Fruit fly (Drosophila melanogaster): ENCODE data around the gene RpL32.

RpL32 gene

DNA sequence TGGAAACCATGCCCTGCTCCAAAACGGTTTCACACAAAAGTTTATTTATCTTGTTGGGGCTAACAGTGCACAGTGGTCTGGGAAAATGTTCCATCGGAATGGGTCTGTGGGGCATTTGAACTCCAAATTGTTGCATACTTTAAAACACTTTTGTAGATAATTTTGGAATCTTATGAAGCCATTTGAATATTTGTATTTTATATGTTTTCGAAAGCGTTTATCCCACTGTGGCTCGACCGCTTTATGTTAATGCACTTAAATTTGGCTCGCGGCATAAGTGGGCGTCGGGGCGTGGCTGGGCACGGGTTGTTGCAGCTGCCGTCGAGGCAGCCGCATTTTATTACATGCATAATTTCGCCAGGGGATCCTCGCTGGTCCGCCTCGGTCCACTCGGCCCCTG, 25.9 kb upstream of the RpL32 start (continued):
- TF ChIP-seq vri (GFP tag; optimal IDR thresholded peaks at IDR 0.05) (peak; percentile 19), spab (GFP tag; optimal IDR thresholded peaks at IDR 0.05) (no peak), svp (GFP tag) (peak; percentile 87), CG6276 (GFP tag; optimal IDR thresholded peaks at IDR 0.05) (peak; percentile 35), Sox14 (GFP tag; optimal IDR thresholded peaks at IDR 0.05) (peak; percentile 7), CG11762 (GFP tag; optimal IDR thresholded peaks at IDR 0.05; ENCODE audit: insufficient read depth) (no peak), CG31627 (GFP tag; optimal IDR thresholded peaks at IDR 0.05) (peak; percentile 44)

DNA sequence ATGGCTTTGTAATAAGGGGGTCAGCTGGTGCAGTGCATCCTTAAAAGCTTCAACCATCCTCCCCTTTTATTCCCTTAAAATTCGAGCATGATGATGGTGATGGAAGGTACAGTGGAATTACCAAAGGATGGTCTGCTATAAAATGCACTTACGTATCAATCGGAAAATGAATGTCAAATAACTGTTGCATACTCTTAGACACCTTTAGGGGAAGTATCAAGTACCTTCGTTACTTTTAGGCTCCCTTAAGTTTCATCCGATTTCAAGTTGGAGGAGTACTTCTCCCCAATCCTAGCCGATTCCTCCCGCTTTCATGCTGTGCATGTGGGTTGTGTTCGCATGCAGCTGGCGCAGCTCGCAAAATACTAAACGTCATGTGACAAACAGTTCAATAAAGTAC, 24.2 kb upstream of the RpL32 start:
- no peak for TF ChIP-seq fd59A (GFP tag; optimal IDR thresholded peaks at IDR 0.05)
- no peak for TF ChIP-seq Hr4 (GFP tag; optimal IDR thresholded peaks at IDR 0.05)
- TF ChIP-seq Ets96B (tag; optimal IDR thresholded peaks at IDR 0.05) = no peak
- TF ChIP-seq dac (GFP tag; optimal IDR thresholded peaks at IDR 0.05) = no peak
- no peak for TF ChIP-seq CG16779 (tag; optimal IDR thresholded peaks at IDR 0.05)
- no peak for TF ChIP-seq esn (GFP tag; optimal IDR thresholded peaks at IDR 0.05)
- no peak for TF ChIP-seq Gug (GFP tag; IDR thresholded peaks at IDR 0.05)
- TF ChIP-seq Eip93F (GFP tag; optimal IDR thresholded peaks at IDR 0.05) = no peak
- no peak for TF ChIP-seq CG7368 (GFP tag; optimal IDR thresholded peaks at IDR 0.05)
- TF ChIP-seq vri (GFP tag; optimal IDR thresholded peaks at IDR 0.05) = no peak
- TF ChIP-seq Sox102F (GFP tag; optimal IDR thresholded peaks at IDR 0.05) = no peak
- no peak for TF ChIP-seq CG11294 (GFP tag; IDR thresholded peaks at IDR 0.05)
- no peak for TF ChIP-seq spab (GFP tag; optimal IDR thresholded peaks at IDR 0.05)
- TF ChIP-seq pdm3 (GFP tag; optimal IDR thresholded peaks at IDR 0.05) = no peak
- no peak for TF ChIP-seq CG6163 (GFP tag; IDR thresholded peaks at IDR 0.05)
- no peak for TF ChIP-seq topi (GFP tag; optimal IDR thresholded peaks at IDR 0.05)
- TF ChIP-seq CG6276 (GFP tag; optimal IDR thresholded peaks at IDR 0.05) = no peak

DNA sequence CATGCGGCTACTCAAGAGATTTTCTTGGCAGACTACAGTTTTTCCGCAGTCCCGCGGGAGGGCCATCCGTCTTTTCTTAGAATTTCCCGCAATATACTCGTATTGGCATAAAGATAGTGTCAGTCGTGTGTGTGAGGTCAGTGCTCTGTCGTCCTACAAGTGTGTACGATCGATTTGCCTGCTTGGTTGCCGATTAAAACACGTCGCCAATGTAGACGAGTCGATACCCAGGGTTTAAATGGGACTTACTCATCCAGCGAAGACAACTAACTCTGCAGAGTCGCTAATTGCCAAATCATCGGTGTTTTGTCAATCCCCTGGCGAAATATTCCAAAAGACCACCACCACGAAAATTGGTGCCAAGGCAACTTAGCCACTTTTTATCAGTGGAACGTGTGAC, 20.0 kb upstream of the RpL32 start:
- TF ChIP-seq Eip78C (GFP tag) (peak; percentile 25), OdsH (GFP tag; optimal IDR thresholded peaks at IDR 0.05) (no peak)

DNA sequence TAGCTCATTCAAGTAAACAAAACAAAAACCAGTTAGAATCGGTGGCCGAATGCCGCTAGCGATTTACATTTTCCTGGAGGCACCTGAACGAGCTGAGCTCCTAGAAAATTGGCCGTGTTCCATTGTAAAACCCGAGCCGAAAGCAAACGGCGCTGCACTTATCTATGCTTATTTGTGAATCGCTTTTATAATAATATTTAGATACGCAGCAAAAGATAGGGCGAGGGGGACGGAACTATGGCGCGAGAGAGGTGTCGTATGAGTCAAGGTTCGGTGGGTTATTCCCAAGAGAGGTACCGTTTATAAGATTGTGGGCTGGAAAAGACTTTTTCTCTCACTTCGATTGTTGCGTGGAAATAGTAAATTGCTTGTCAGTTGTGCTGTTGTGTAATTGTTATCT, 17.7 kb upstream of the RpL32 start:
- TF ChIP-seq cyc (GFP tag; optimal IDR thresholded peaks at IDR 0.05) (no peak), Eip78C (GFP tag) (peak; percentile 43), dac (GFP tag; optimal IDR thresholded peaks at IDR 0.05) (no peak), CG6276 (GFP tag; optimal IDR thresholded peaks at IDR 0.05) (no peak), CG8119 (GFP tag; IDR thresholded peaks at IDR 0.05) (no peak), CG16779 (tag; optimal IDR thresholded peaks at IDR 0.05) (no peak), lz (GFP tag; optimal IDR thresholded peaks at IDR 0.05) (no peak), svp (GFP tag) (peak; percentile 45), CG32006 (GFP tag; optimal IDR thresholded peaks at IDR 0.05) (no peak), Sox15 (GFP tag; optimal IDR thresholded peaks at IDR 0.05) (no peak), Eip93F (GFP tag; optimal IDR thresholded peaks at IDR 0.05) (no peak), CG11294 (GFP tag; IDR thresholded peaks at IDR 0.05) (no peak), CG31627 (GFP tag; optimal IDR thresholded peaks at IDR 0.05) (no peak), salr (GFP tag; optimal IDR thresholded peaks at IDR 0.05) (no peak), fkh (GFP tag; optimal IDR thresholded peaks at IDR 0.05) (peak; percentile 65), CG10669 (GFP tag; optimal IDR thresholded peaks at IDR 0.05) (no peak), achi (GFP tag; optimal IDR thresholded peaks at IDR 0.05) (no peak)

DNA sequence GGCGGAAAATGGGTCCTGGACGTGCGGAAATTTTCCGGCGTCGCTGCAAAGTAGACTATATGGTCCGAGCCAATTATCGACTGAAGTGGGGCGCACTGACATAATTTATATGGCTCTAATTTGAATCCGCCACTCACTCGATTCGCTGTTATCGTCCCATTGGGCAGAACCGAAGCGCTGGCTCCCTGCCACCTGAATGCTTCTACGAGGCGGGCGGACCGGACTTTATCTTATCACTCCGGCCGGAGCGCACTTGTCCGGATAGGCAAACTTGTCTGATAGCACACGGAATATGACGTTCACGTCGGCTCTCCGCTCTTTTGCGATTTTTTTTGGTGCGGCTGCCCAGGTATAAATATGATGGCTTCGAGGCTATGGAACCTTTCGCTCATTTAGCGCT, 16.6 kb upstream of the RpL32 start:
- TF ChIP-seq CG6163 (GFP tag; IDR thresholded peaks at IDR 0.05) (no peak), CG3919 (GFP tag; optimal IDR thresholded peaks at IDR 0.05) (no peak), salr (GFP tag; optimal IDR thresholded peaks at IDR 0.05) (no peak), CG1621 (tag; optimal IDR thresholded peaks at IDR 0.05) (no peak), vri (GFP tag; optimal IDR thresholded peaks at IDR 0.05) (peak; percentile 99), Ets21C (GFP tag; optimal IDR thresholded peaks at IDR 0.05) (no peak), CG11902 (GFP tag; optimal IDR thresholded peaks at IDR 0.05) (peak; percentile 64), fd59A (GFP tag; optimal IDR thresholded peaks at IDR 0.05) (no peak), Eip78C (GFP tag) (peak; percentile 32), CG16779 (tag; optimal IDR thresholded peaks at IDR 0.05) (no peak)
